Worm (Caenorhabditis elegans) whole organism, L4 larva: ENCODE data around the gene anoh-2.

Source experiments
- D1046.2 ChIP-seq: fragments of 200-800 bp; sonication (Bioruptor generic); IDR thresholded peaks from 2 replicates; pipeline ENCODE4 v1.3.6; 2022; ENCODE audit warnings: missing genetic modification characterization, missing compliant biosample characterization
- R02D3.7 ChIP-seq: fragments of 150-350 bp; sonication (generic microtip); optimal IDR thresholded peaks from 3 replicates; lab custom pipeline; 2014; ENCODE audit warnings: missing biosample characterization, missing genetic modification characterization
- Y5F2A.4 ChIP-seq: fragments of 200-800 bp; sonication (Bioruptor generic); optimal IDR thresholded peaks from 2 replicates; lab custom pipeline; 2018; ENCODE audit warnings: mild to moderate bottlenecking, missing genetic modification characterization, missing compliant biosample characterization
- ZK546.5 ChIP-seq, 2 experiments: sonication (generic microtip); optimal IDR thresholded peaks; 2 replicates each; lab custom pipeline; 2017; ENCODE audit warnings: missing biosample characterization in 2 of 2, missing genetic modification characterization in 2 of 2
- aha-1 ChIP-seq: fragments of 150-350 bp; peaks from one replicate; lab custom pipeline; 2014; ENCODE audit warnings: missing biosample characterization, missing genetic modification characterization
- aly-2 ChIP-seq: sonication (generic microtip); optimal IDR thresholded peaks from 2 replicates; lab custom pipeline; 2018; ENCODE audit warnings: missing biosample characterization, missing genetic modification characterization
- daf-8 ChIP-seq: fragments of 200-800 bp; sonication (Bioruptor generic); IDR thresholded peaks from 2 replicates; pipeline ENCODE4 v1.3.6; 2022; ENCODE audit warnings: missing genetic modification characterization, missing compliant biosample characterization
- dmd-8 ChIP-seq: fragments of 200-800 bp; sonication (Bioruptor generic); IDR thresholded peaks from 2 replicates; pipeline ENCODE4 v1.3.6; 2022; ENCODE audit warnings: missing genetic modification characterization, missing compliant biosample characterization
- dpl-1 ChIP-seq: fragments of 150-350 bp; optimal IDR thresholded peaks from 2 replicates; lab custom pipeline; 2014; ENCODE audit warnings: missing biosample characterization, missing genetic modification reagents, missing genetic modification characterization
- gei-8 ChIP-seq: fragments of 200-800 bp; sonication (Bioruptor generic); optimal IDR thresholded peaks from 2 replicates; lab custom pipeline; 2018; ENCODE audit warnings: mild to moderate bottlenecking, missing genetic modification characterization, missing compliant biosample characterization
- hif-1 ChIP-seq, 2 experiments: sonication (generic microtip); optimal IDR thresholded peaks; 2 replicates each; lab custom pipeline; 2016 to 2017; ENCODE audit warnings: missing compliant biosample characterization in 2 of 2, missing genetic modification characterization in 2 of 2, missing genetic modification reagents in 2 of 2, missing genotype in 2 of 2, mild to moderate bottlenecking in 1 of 2
- hlh-30 ChIP-seq: sonication (generic microtip); optimal IDR thresholded peaks from 2 replicates; lab custom pipeline; 2017; ENCODE audit warnings: antibody characterized with exemption, mild to moderate bottlenecking, missing genetic modification characterization, missing compliant biosample characterization; ENCODE audit not compliant: insufficient read depth
- lim-7 ChIP-seq: fragments of 200-800 bp; sonication (Bioruptor generic); IDR thresholded peaks from 2 replicates; pipeline ENCODE4 v1.3.6; 2022; ENCODE audit warnings: missing genetic modification characterization, missing compliant biosample characterization
- lin-13 ChIP-seq: fragments of 150-350 bp; optimal IDR thresholded peaks from 2 replicates; lab custom pipeline; 2014; ENCODE audit warnings: missing biosample characterization, missing genetic modification reagents, missing genetic modification characterization
- lin-38 ChIP-seq: fragments of 200-800 bp; sonication (Bioruptor generic); IDR thresholded peaks from 2 replicates; pipeline ENCODE4 v1.3.6; 2022; ENCODE audit warnings: missing genetic modification reagents, missing genetic modification characterization, missing compliant biosample characterization
- lsy-2 ChIP-seq, 2 experiments: fragments of 150-350 bp in 1 of 2; sonication (generic microtip) in 1 of 2; optimal IDR thresholded peaks; 2 replicates each; lab custom pipeline; 2014 to 2017; ENCODE audit warnings: missing biosample characterization in 2 of 2, missing genetic modification characterization in 2 of 2
- madf-9 ChIP-seq: fragments of 200-800 bp; sonication (Bioruptor generic); conservative IDR thresholded peaks from 2 replicates; pipeline ENCODE4 v1.3.6; 2022; ENCODE audit warnings: missing genetic modification reagents, missing genetic modification characterization, missing compliant biosample characterization
- mdl-1 ChIP-seq, 2 experiments: fragments of 150-350 bp in 1 of 2; sonication (generic microtip) in 1 of 2; optimal IDR thresholded peaks; 2 replicates each; lab custom pipeline; 2014 to 2017; ENCODE audit warnings: missing biosample characterization in 2 of 2, missing genetic modification characterization in 2 of 2
- mes-2 ChIP-seq: sonication (generic microtip); optimal IDR thresholded peaks from 2 replicates; lab custom pipeline; 2016; ENCODE audit warnings: missing genotype, mild to moderate bottlenecking, missing genetic modification characterization, missing compliant biosample characterization; ENCODE audit not compliant: poor library complexity, severe bottlenecking
- nhr-25 ChIP-seq: sonication (generic microtip); optimal IDR thresholded peaks from 2 replicates; lab custom pipeline; 2017; ENCODE audit warnings: missing genetic modification characterization, mild to moderate bottlenecking, missing compliant biosample characterization, antibody characterized with exemption, moderate library complexity, borderline replicate concordance; ENCODE audit not compliant: insufficient read depth
- nhr-41 ChIP-seq: fragments of 200-800 bp; sonication (Bioruptor generic); IDR thresholded peaks from 2 replicates; pipeline ENCODE4 v1.3.6; 2022; ENCODE audit warnings: missing genetic modification reagents, missing genetic modification characterization, missing compliant biosample characterization
- nhr-42 ChIP-seq: fragments of 200-800 bp; sonication (Bioruptor generic); IDR thresholded peaks from 2 replicates; pipeline ENCODE4 v1.3.6; 2022; ENCODE audit warnings: missing genetic modification characterization, missing compliant biosample characterization
- nhr-48 ChIP-seq: sonication (generic microtip); optimal IDR thresholded peaks from 2 replicates; lab custom pipeline; 2016; ENCODE audit warnings: mild to moderate bottlenecking, missing genetic modification characterization, missing compliant biosample characterization
- snpc-1.2 ChIP-seq: fragments of 200-800 bp; sonication (Bioruptor generic); IDR thresholded peaks from 2 replicates; pipeline ENCODE4 v1.3.6; 2022; ENCODE audit warnings: missing genetic modification reagents, missing genetic modification characterization, missing compliant biosample characterization
- snpc-4 ChIP-seq: fragments of 150-350 bp; optimal IDR thresholded peaks from 2 replicates; lab custom pipeline; 2014; ENCODE audit warnings: missing biosample characterization, missing genetic modification characterization
- spr-1 ChIP-seq: sonication (generic microtip); optimal IDR thresholded peaks from 2 replicates; lab custom pipeline; 2016; ENCODE audit warnings: mild to moderate bottlenecking, missing genetic modification characterization, missing compliant biosample characterization
- spr-3 ChIP-seq: fragments of 200-800 bp; sonication (Bioruptor generic); optimal IDR thresholded peaks from 2 replicates; lab custom pipeline; 2018; ENCODE audit warnings: mild to moderate bottlenecking, missing genetic modification characterization, missing compliant biosample characterization
- tag-97 ChIP-seq: fragments of 200-800 bp; sonication (Bioruptor generic); IDR thresholded peaks from 2 replicates; pipeline ENCODE4 v1.3.6; 2022; ENCODE audit warnings: missing genetic modification characterization, missing compliant biosample characterization
- unc-62 ChIP-seq, 3 experiments: fragments of 150-350 bp in 1 of 3; sonication (generic microtip); optimal IDR thresholded peaks in 2 of 3; peaks in 1 of 3; 1 replicate in 1 of 3; 2 replicates in 2 of 3; lab custom pipeline; 2014 to 2017; ENCODE audit warnings: missing biosample characterization in 3 of 3, missing genetic modification characterization in 3 of 3, missing genetic modification reagents in 3 of 3, missing genotype in 1 of 3
- zfp-3 ChIP-seq: fragments of 200-800 bp; sonication (Bioruptor generic); conservative IDR thresholded peaks from 2 replicates; pipeline ENCODE4 v1.3.6; 2022; ENCODE audit warnings: missing genetic modification reagents, missing genetic modification characterization, missing compliant biosample characterization
- zip-2 ChIP-seq: fragments of 150-350 bp; optimal IDR thresholded peaks from 2 replicates; lab custom pipeline; 2014; ENCODE audit warnings: missing biosample characterization, missing genetic modification characterization
- ztf-11 ChIP-seq: fragments of 150-350 bp; optimal IDR thresholded peaks from 2 replicates; lab custom pipeline; 2014; ENCODE audit warnings: missing biosample characterization, missing genetic modification characterization
- ztf-7 ChIP-seq: fragments of 150-350 bp; optimal IDR thresholded peaks from 2 replicates; lab custom pipeline; 2014; ENCODE audit warnings: missing biosample characterization, missing genetic modification characterization

The anoh-2 gene

DNA sequence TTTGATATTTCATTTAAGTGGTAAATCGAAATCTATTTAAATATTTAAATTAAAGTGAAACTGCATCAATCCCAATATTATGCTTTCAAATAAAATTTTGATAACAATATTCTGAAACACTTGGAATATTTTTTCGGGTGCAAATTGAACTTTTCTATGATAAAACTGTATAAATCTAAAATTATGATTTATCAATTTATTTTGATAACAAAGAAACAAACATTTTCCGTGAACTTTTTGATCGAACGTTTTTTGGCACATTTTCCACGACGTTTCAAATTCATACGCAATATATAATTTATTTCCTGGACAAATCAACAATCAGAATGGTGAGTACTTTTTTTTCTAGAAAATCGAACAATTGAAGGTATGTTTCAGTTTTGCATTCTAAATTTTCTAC, 25.3 kb upstream of the anoh-2 start, which contains the start of gene irld-4:
Gene irld-4, plus strand, starts transcription at position 301 of the 400 bp plus-strand sequence.
- TF ChIP-seq Y5F2A.4 (GFP tag; lab: Kevin White, UChicago) = no peak
- no peak for TF ChIP-seq ztf-7 (tag; lab: Kevin White, UChicago)
- TF ChIP-seq aly-2 = no peak
- no peak for TF ChIP-seq nhr-48 (tag; lab: Kevin White, UChicago)
- no peak for TF ChIP-seq mes-2 (tag; lab: Kevin White, UChicago)
- TF ChIP-seq snpc-4 (tag; lab: Kevin White, UChicago) = no peak
- no peak for TF ChIP-seq nhr-42 (GFP tag; lab: Robert Waterston, UW)
- no peak for TF ChIP-seq nhr-25 (tag; lab: Kevin White, UChicago)
- TF ChIP-seq lin-13 (GFP tag; lab: Kevin White, UChicago) = no peak
- TF ChIP-seq ZK546.5 (tag; optimal IDR thresholded peaks at IDR 0.05; lab: Kevin White, UChicago) = no peak
- no peak for TF ChIP-seq ztf-11 (tag; lab: Kevin White, UChicago)

DNA sequence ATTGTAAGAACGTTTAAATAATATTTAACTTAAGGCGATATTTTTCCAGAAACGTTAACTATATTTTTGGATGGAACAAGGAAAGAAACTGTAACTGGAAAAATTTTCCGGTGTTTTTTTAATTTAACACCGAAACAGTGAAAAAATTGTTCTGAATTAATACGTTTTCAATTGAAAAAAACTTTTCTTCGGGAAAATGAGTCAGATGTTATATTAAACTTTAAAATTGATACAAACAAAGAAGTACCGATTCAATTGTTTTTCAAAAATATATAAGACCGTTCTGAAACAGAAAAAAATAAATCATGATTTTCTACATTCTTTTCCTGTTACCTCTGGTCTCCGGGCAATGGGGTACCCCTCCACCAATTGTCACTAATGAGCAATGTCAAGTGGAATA, 23.3 kb upstream of the anoh-2 start, which contains the start of gene ule-2:
Gene ule-2, plus strand, starts transcription at position 301 of the 400 bp plus-strand sequence.
- TF ChIP-seq mdl-1 (tag; optimal IDR thresholded peaks at IDR 0.05; lab: Kevin White, UChicago) (no peak), lin-38 (GFP tag; lab: Robert Waterston, UW) (no peak), aha-1 (tag; lab: Kevin White, UChicago) (peak; percentile 51)
- TF ChIP-seq, all 104 proteins: peak for 1

DNA sequence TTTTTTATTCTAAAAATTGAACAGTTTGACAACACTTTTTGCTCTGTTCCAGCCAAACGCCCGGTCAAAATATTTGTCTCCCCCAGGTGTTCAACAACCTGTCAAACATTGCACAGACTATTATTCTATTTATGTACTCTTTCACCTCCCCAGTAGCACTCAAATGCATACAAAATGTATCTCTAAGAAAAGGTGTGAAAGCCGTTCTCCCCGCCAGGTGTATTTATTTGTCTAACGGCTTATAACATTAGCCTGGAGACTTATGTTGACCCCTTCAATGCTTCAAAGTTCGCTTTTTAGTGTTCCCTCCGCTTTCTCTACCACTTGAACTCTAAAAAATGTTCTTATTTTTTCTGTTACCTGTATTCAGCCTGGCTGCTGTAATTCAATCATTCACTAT, 20.7 kb upstream of the anoh-2 start, which contains the start of gene srlf-27:
Gene srlf-27, plus strand, starts transcription at position 301 of the 400 bp plus-strand sequence.
- TF ChIP-seq dpl-1 (GFP tag; lab: Kevin White, UChicago) (no peak), lin-13 (GFP tag; lab: Kevin White, UChicago) (no peak), spr-3 (GFP tag; lab: Kevin White, UChicago) (no peak), unc-62 (GFP tag; optimal IDR thresholded peaks at IDR 0.05 in 1 of 2; lab: Kevin White, UChicago) (no peak), unc-62 (tag; optimal IDR thresholded peaks at IDR 0.05; lab: Kevin White, UChicago) (no peak), spr-1 (tag; lab: Kevin White, UChicago) (no peak), zip-2 (tag; lab: Kevin White, UChicago) (no peak), gei-8 (GFP tag; lab: Kevin White, UChicago) (no peak), daf-8 (GFP tag; lab: Robert Waterston, UW) (no peak), zfp-3 (GFP tag; lab: Robert Waterston, UW) (no peak), hif-1 (tag; optimal IDR thresholded peaks at IDR 0.05; lab: Kevin White, UChicago) (no peak), lim-7 (GFP tag; lab: Robert Waterston, UW) (no peak), Y5F2A.4 (GFP tag; lab: Kevin White, UChicago) (no peak), D1046.2 (no peak), madf-9 (GFP tag; lab: Robert Waterston, UW) (no peak), R02D3.7 (tag; lab: Kevin White, UChicago) (no peak), dmd-8 (GFP tag; lab: Robert Waterston, UW) (no peak), hlh-30 (no peak), lsy-2 (tag; optimal IDR thresholded peaks at IDR 0.05; lab: Kevin White, UChicago) (no peak), tag-97 (no peak)
- TF ChIP-seq, all 104 proteins: peak for 0

DNA sequence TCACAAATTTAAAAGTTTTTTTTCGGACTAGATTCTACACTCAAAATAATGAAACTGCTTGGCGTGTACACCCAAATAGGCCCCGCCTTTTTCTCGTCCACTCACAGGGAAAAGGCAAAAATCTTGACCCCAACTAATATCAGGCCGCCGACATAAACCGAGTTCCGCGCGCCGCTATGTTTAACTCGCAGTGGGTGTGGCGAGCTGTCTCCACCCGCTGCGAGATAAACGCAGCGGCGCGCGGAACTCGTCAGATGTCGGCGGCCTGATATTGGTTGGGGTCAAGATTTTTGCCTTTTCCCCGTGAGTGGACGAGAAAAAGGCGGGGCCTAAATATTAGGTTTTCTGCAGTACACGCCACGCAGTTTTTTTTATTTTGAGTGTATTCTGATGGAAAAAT, 10.0 kb upstream of the anoh-2 start:
- peak; percentile 73 for TF ChIP-seq snpc-1.2 (GFP tag; lab: Robert Waterston, UW)

DNA sequence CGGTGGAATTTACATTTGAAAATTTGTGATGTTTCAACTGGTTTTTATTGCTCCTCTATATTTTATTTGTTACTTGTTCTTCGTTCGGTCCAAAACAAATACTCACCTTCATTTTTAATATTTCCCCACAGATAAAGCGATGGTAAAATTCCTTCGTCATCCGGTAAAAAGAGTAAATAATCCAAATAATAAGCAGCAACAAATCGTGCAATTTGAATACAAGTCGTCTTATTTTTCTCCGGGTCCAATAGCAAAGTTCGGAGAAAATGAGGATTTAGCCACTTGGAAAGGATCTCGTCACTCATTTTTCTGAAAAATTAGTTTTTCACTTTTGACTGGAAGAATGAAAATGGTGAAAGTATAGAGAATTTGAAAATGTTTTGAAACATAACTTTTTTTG, 5.0 kb upstream of the anoh-2 start, which contains the start of gene talp-3:
Gene talp-3, minus strand, starts transcription at position 315 of the 400 bp plus-strand sequence.
- TF ChIP-seq nhr-41 (GFP tag; lab: Robert Waterston, UW) = no peak
- TF ChIP-seq snpc-1.2 (GFP tag; lab: Robert Waterston, UW) = peak; percentile 54; the same call in 1 of the 2 replicates
